Worm (Caenorhabditis elegans) whole organism, late embryonic: ENCODE results near the gene cutl-19.

Experiments used
- Y22D7AL.16 ChIP-seq: sonication (generic microtip); optimal IDR thresholded peaks from 2 replicates; lab custom pipeline; 2016; ENCODE audit warnings: missing genetic modification characterization, missing compliant biosample characterization
- ceh-48 ChIP-seq: sonication (generic microtip); optimal IDR thresholded peaks from 2 replicates; lab custom pipeline; 2016; ENCODE audit warnings: missing genetic modification characterization, inconsistent platforms, missing compliant biosample characterization
- pha-2 ChIP-seq: sonication (generic microtip); optimal IDR thresholded peaks from 2 replicates; lab custom pipeline; 2017; ENCODE audit warnings: mild to moderate bottlenecking, missing genetic modification characterization, missing compliant biosample characterization
- pha-4 ChIP-seq: fragments of 150-350 bp; optimal IDR thresholded peaks from 2 replicates; lab custom pipeline; 2018; ENCODE audit warnings: missing biosample characterization, missing genetic modification reagents, missing genetic modification characterization
- pqm-1 ChIP-seq: sonication (generic microtip); optimal IDR thresholded peaks from 2 replicates; lab custom pipeline; 2016; ENCODE audit warnings: missing genetic modification characterization, missing compliant biosample characterization
- unc-3 ChIP-seq, 2 experiments: fragments of 200-800 bp in 1 of 2; sonication (Bioruptor generic) in 1 of 2; sonication (generic microtip) in 1 of 2; conservative IDR thresholded peaks in 1 of 2; optimal IDR thresholded peaks in 1 of 2; 2 replicates each; pipeline versions ENCODE4 v1.3.6 to Lab custom; 2016 to 2022; ENCODE audit warnings: missing compliant biosample characterization in 2 of 2, missing genetic modification characterization in 2 of 2, missing genetic modification reagents in 1 of 2
- unc-86 ChIP-seq: sonication (generic microtip); optimal IDR thresholded peaks from 2 replicates; lab custom pipeline; 2016; ENCODE audit warnings: missing genetic modification characterization, missing compliant biosample characterization

- TF ChIP-seq unc-3 (GFP tag; conservative IDR thresholded peaks at IDR 0.05; lab: Robert Waterston, UW) (no peak), unc-3 (tag; optimal IDR thresholded peaks at IDR 0.05; lab: Kevin White, UChicago) (no peak), pha-4 (tag; lab: Kevin White, UChicago) (no peak), ceh-48 (no peak), unc-86 (tag; lab: Kevin White, UChicago) (no peak), pha-2 (no peak), Y22D7AL.16 (tag; lab: Kevin White, UChicago) (no peak), pqm-1 (no peak)
Observed at ce11 chrIII:5206861-5207414, 10.5 kb downstream of the cutl-19 start, which contains the start of gene morc-1.
